Worm (Caenorhabditis elegans) whole organism, early embryonic: ENCODE results near the gene mbl-1.

Experiments
- F13C5.2 ChIP-seq: sonication (generic microtip); optimal IDR thresholded peaks from 2 replicates; lab custom pipeline; 2017; ENCODE audit warnings: mild to moderate bottlenecking, missing genetic modification characterization, inconsistent platforms, missing compliant biosample characterization
- ama-1 ChIP-seq: fragments of 150-350 bp; optimal IDR thresholded peaks from 2 replicates; lab custom pipeline; 2014
- flt-1 ChIP-seq: fragments of 200-800 bp; sonication (Bioruptor generic); IDR thresholded peaks from 2 replicates; pipeline ENCODE4 v1.3.6; 2022; ENCODE audit warnings: missing genetic modification characterization, missing compliant biosample characterization
- hmg-4 ChIP-seq: fragments of 200-800 bp; sonication (Bioruptor generic); optimal IDR thresholded peaks from 2 replicates; lab custom pipeline; 2018; ENCODE audit warnings: mild to moderate bottlenecking, missing genetic modification characterization, missing compliant biosample characterization
- tra-4 ChIP-seq: sonication (generic microtip); optimal IDR thresholded peaks from 2 replicates; lab custom pipeline; 2017; ENCODE audit warnings: missing genetic modification characterization, missing compliant biosample characterization

DNA sequence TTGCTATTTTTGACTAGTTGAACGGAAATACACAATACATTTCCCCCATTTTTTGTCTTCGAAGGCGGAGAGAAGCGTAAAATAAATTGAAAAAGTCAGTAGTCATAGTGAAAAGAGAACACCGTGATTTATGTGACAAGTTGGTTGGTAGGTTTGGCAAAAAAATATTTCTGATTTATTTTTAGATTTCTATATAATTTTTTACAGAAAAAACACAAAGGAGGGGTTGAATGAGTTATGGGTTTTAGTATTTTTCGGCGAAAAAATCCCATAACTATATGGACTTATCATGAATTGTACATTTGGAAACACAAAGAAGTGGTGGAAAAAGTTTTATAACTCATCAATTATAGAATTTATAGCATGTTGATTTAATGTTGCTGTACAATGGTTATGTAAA lies 67.1 kb downstream of the mbl-1 start, which contains the start of gene C30G4.2:
- TF ChIP-seq tra-4 (no peak), F13C5.2 (tag; lab: Kevin White, UChicago) (no peak), flt-1 (GFP tag; lab: Robert Waterston, UW) (no peak), hmg-4 (no peak), ama-1 (no peak)
